Fruit fly (Drosophila melanogaster) whole organism, embryonic: Measurements from ENCODE around the gene CG7320.

Experiments
- Abd-B ChIP-seq: fragments of 200-800 bp; sonication (Bioruptor generic); optimal IDR thresholded peaks from 2 replicates; lab custom pipeline; 2018; ENCODE audit warnings: missing biosample characterization, mild to moderate bottlenecking, missing genetic modification characterization, moderate library complexity
- Antp ChIP-seq: fragments of 200-800 bp; sonication (Bioruptor generic); optimal IDR thresholded peaks from 3 replicates; lab custom pipeline; 2016; ENCODE audit warnings: missing biosample characterization, missing genetic modification characterization
- Bteb2 ChIP-seq: fragments of 200-800 bp; sonication (Bioruptor generic); optimal IDR thresholded peaks from 2 replicates; lab custom pipeline; 2016; ENCODE audit warnings: missing biosample characterization, missing genetic modification characterization
- C15 ChIP-seq: fragments of 200-800 bp; sonication (Bioruptor generic); IDR thresholded peaks from 3 replicates; pipeline ENCODE4 v1.3.6; 2022; ENCODE audit warnings: missing biosample characterization, missing genetic modification characterization
- CG10654 ChIP-seq: fragments of 200-800 bp; sonication (Bioruptor generic); optimal IDR thresholded peaks from 2 replicates; lab custom pipeline; 2016; ENCODE audit warnings: missing biosample characterization, missing genetic modification characterization
- CG10959 ChIP-seq: fragments of 200-800 bp; sonication (Bioruptor generic); IDR thresholded peaks from 2 replicates; pipeline ENCODE4 v1.3.6; 2022; ENCODE audit warnings: missing biosample characterization, missing genetic modification characterization
- CG11093 ChIP-seq: fragments of 200-800 bp; sonication (Bioruptor generic); IDR thresholded peaks from 3 replicates; pipeline ENCODE4 v1.3.6; 2022; ENCODE audit warnings: missing biosample characterization, missing genetic modification characterization
- CG11504 ChIP-seq: fragments of 200-800 bp; sonication (Bioruptor generic); optimal IDR thresholded peaks from 3 replicates; lab custom pipeline; 2019; ENCODE audit warnings: missing biosample characterization, mild to moderate bottlenecking, missing genetic modification characterization, moderate library complexity
- CG12155 ChIP-seq: fragments of 200-800 bp; sonication (Bioruptor generic); optimal IDR thresholded peaks from 3 replicates; lab custom pipeline; 2016; ENCODE audit warnings: missing biosample characterization, missing genetic modification characterization
- CG1233 ChIP-seq: fragments of 200-800 bp; sonication (Bioruptor generic); optimal IDR thresholded peaks from 4 replicates; lab custom pipeline; 2018; ENCODE audit warnings: missing biosample characterization, mild to moderate bottlenecking, missing genetic modification characterization
- CG13424 ChIP-seq: fragments of 200-800 bp; sonication (Bioruptor generic); optimal IDR thresholded peaks from 2 replicates; lab custom pipeline; 2019; ENCODE audit warnings: missing biosample characterization, mild to moderate bottlenecking, missing genetic modification characterization, moderate library complexity
- CG15073 ChIP-seq: fragments of 200-800 bp; sonication (Bioruptor generic); optimal IDR thresholded peaks from 2 replicates; lab custom pipeline; 2016; ENCODE audit warnings: missing biosample characterization, missing genetic modification characterization
- CG15696 ChIP-seq: fragments of 200-800 bp; sonication (Bioruptor generic); optimal IDR thresholded peaks from 2 replicates; lab custom pipeline; 2019; ENCODE audit warnings: missing biosample characterization, mild to moderate bottlenecking, missing genetic modification characterization, moderate library complexity
- CG17186 ChIP-seq: fragments of 200-800 bp; sonication (Bioruptor generic); optimal IDR thresholded peaks from 3 replicates; lab custom pipeline; 2017; ENCODE audit warnings: missing biosample characterization, missing genetic modification reagents, missing genetic modification characterization
- CG17328 ChIP-seq: fragments of 200-800 bp; sonication (Bioruptor generic); IDR thresholded peaks from 2 replicates; pipeline ENCODE4 v1.3.6; 2022; ENCODE audit warnings: missing biosample characterization, missing genetic modification characterization
- CG18476 ChIP-seq: fragments of 200-800 bp; sonication (Bioruptor generic); optimal IDR thresholded peaks from 2 replicates; lab custom pipeline; 2016; ENCODE audit warnings: missing biosample characterization, mild to moderate bottlenecking, missing genetic modification characterization
- CG18599 ChIP-seq: fragments of 200-800 bp; sonication (Bioruptor generic); optimal IDR thresholded peaks from 3 replicates; lab custom pipeline; 2017; ENCODE audit warnings: missing biosample characterization, missing genetic modification characterization, mild to moderate bottlenecking, moderate library complexity, missing genetic modification reagents
- CG3065 ChIP-seq: fragments of 200-800 bp; sonication (Bioruptor generic); optimal IDR thresholded peaks from 2 replicates; lab custom pipeline; 2016; ENCODE audit warnings: missing biosample characterization, missing genetic modification characterization
- CG31441 ChIP-seq: fragments of 200-800 bp; sonication (Bioruptor generic); IDR thresholded peaks from 2 replicates; pipeline ENCODE4 v1.3.6; 2022; ENCODE audit warnings: missing biosample characterization, missing genetic modification characterization
- CG3838 ChIP-seq: fragments of 200-800 bp; sonication (Bioruptor generic); optimal IDR thresholded peaks from 3 replicates; lab custom pipeline; 2016; ENCODE audit warnings: missing biosample characterization, missing genetic modification characterization
- CG6654 ChIP-seq: fragments of 200-800 bp; sonication (Bioruptor generic); optimal IDR thresholded peaks from 2 replicates; lab custom pipeline; 2017; ENCODE audit warnings: missing biosample characterization, mild to moderate bottlenecking, missing genetic modification characterization
- CG6765 ChIP-seq: fragments of 200-800 bp; sonication (Bioruptor generic); optimal IDR thresholded peaks from 3 replicates; lab custom pipeline; 2017; ENCODE audit warnings: missing biosample characterization, mild to moderate bottlenecking, missing genetic modification characterization
- CG7839 ChIP-seq: fragments of 200-800 bp; sonication (Bioruptor generic); optimal IDR thresholded peaks from 3 replicates; lab custom pipeline; 2018; ENCODE audit warnings: missing biosample characterization, mild to moderate bottlenecking, missing genetic modification characterization, moderate library complexity
- CG9797 ChIP-seq: fragments of 200-800 bp; sonication (Bioruptor generic); optimal IDR thresholded peaks from 3 replicates; lab custom pipeline; 2018; ENCODE audit warnings: missing biosample characterization, mild to moderate bottlenecking, missing genetic modification characterization
- CkIIα-i1 ChIP-seq: fragments of 200-800 bp; sonication (Bioruptor generic); IDR thresholded peaks from 2 replicates; pipeline ENCODE4 v1.3.6; 2022; ENCODE audit warnings: missing biosample characterization, missing genetic modification characterization
- D ChIP-seq, 2 experiments: fragments of 200-800 bp in 1 of 2; fragments of >200 bp in 1 of 2; sonication (Bioruptor generic) in 1 of 2; optimal IDR thresholded peaks; 2 replicates in 1 of 2; 3 replicates in 1 of 2; lab custom pipeline; 2017; ENCODE audit warnings: mild to moderate bottlenecking in 1 of 2, missing biosample characterization in 1 of 2, missing genetic modification characterization in 1 of 2, missing genetic modification reagents in 1 of 2
- D19A ChIP-seq: fragments of 200-800 bp; optimal IDR thresholded peaks from 3 replicates; lab custom pipeline; 2019; ENCODE audit warnings: missing biosample characterization, mild to moderate bottlenecking, missing genetic modification characterization, moderate library complexity
- Dip3 ChIP-seq: fragments of 200-800 bp; sonication (Bioruptor generic); optimal IDR thresholded peaks from 3 replicates; lab custom pipeline; 2016; ENCODE audit warnings: missing biosample characterization, missing genetic modification characterization
- Drgx ChIP-seq: fragments of 200-800 bp; sonication (Bioruptor generic); IDR thresholded peaks from 2 replicates; pipeline ENCODE4 v1.3.6; 2022; ENCODE audit warnings: missing biosample characterization, missing genetic modification characterization
- GATAe ChIP-seq: fragments of 200-800 bp; sonication (Bioruptor generic); conservative IDR thresholded peaks from 2 replicates; pipeline ENCODE4 v1.3.6; 2022; ENCODE audit warnings: missing biosample characterization, missing genetic modification characterization
- Hmx ChIP-seq: fragments of 200-800 bp; sonication (Bioruptor generic); optimal IDR thresholded peaks from 2 replicates; lab custom pipeline; 2016; ENCODE audit warnings: missing biosample characterization, missing genetic modification characterization
- Hr78 ChIP-seq, 2 experiments: fragments of 200-800 bp in 1 of 2; fragments of >200 bp in 1 of 2; sonication (Bioruptor generic) in 1 of 2; optimal IDR thresholded peaks; 2 replicates each; lab custom pipeline; 2017 to 2019; ENCODE audit warnings: missing biosample characterization in 2 of 2, missing genetic modification characterization in 2 of 2, mild to moderate bottlenecking in 1 of 2, moderate library complexity in 1 of 2
- Mrtf ChIP-seq: fragments of 200-800 bp; sonication (Bioruptor generic); IDR thresholded peaks from 3 replicates; pipeline ENCODE4 v1.3.6; 2022; ENCODE audit warnings: missing biosample characterization, missing genetic modification characterization
- Poxn ChIP-seq: fragments of 200-800 bp; sonication (Bioruptor generic); IDR thresholded peaks from 2 replicates; pipeline ENCODE4 v1.3.6; 2022; ENCODE audit warnings: missing biosample characterization, missing genetic modification characterization
- Sox102F ChIP-seq: fragments of 200-800 bp; sonication (Bioruptor generic); optimal IDR thresholded peaks from 2 replicates; lab custom pipeline; 2018; ENCODE audit warnings: missing biosample characterization, mild to moderate bottlenecking, missing genetic modification characterization, moderate library complexity
- Usf ChIP-seq: fragments of 200-800 bp; sonication (Bioruptor generic); optimal IDR thresholded peaks from 2 replicates; lab custom pipeline; 2017; ENCODE audit warnings: missing genotype, missing biosample characterization, missing genetic modification characterization
- al ChIP-seq: fragments of 200-800 bp; sonication (Bioruptor generic); IDR thresholded peaks from 2 replicates; pipeline ENCODE4 v1.3.6; 2022; ENCODE audit warnings: missing biosample characterization, missing genetic modification characterization
- ap ChIP-seq: fragments of 200-800 bp; sonication (Bioruptor generic); IDR thresholded peaks from 2 replicates; pipeline ENCODE4 v1.3.6; 2022; ENCODE audit warnings: missing biosample characterization, missing genetic modification characterization
- cas ChIP-seq: fragments of 200-800 bp; sonication (Bioruptor generic); IDR thresholded peaks from 2 replicates; pipeline ENCODE4 v1.3.6; 2022; ENCODE audit warnings: missing biosample characterization, missing genetic modification characterization
- emc ChIP-seq: fragments of 200-800 bp; sonication (Bioruptor generic); optimal IDR thresholded peaks from 2 replicates; lab custom pipeline; 2016; ENCODE audit warnings: missing biosample characterization, missing genetic modification characterization
- fd96Cb ChIP-seq: fragments of 200-800 bp; sonication (Bioruptor generic); optimal IDR thresholded peaks from 2 replicates; lab custom pipeline; 2018; ENCODE audit warnings: missing biosample characterization, mild to moderate bottlenecking, missing genetic modification characterization, moderate library complexity
- gcm2 ChIP-seq: fragments of 200-800 bp; sonication (Bioruptor generic); optimal IDR thresholded peaks from 2 replicates; lab custom pipeline; 2016; ENCODE audit warnings: missing biosample characterization, missing genetic modification characterization
- gfzf ChIP-seq: fragments of 200-800 bp; sonication (Bioruptor generic); optimal IDR thresholded peaks from 2 replicates; lab custom pipeline; 2016; ENCODE audit warnings: missing biosample characterization, mild to moderate bottlenecking, missing genetic modification characterization, moderate library complexity
- inv ChIP-seq: fragments of 200-800 bp; sonication (Bioruptor generic); IDR thresholded peaks from 2 replicates; pipeline ENCODE4 v1.3.6; 2022; ENCODE audit warnings: missing biosample characterization, missing genetic modification characterization; ENCODE audit not compliant: partially characterized antibody
- kah ChIP-seq: fragments of 200-800 bp; sonication (Bioruptor generic); optimal IDR thresholded peaks from 2 replicates; lab custom pipeline; 2018; ENCODE audit warnings: missing biosample characterization, mild to moderate bottlenecking, missing genetic modification characterization
- phol ChIP-seq: fragments of 200-800 bp; sonication (Bioruptor generic); optimal IDR thresholded peaks from 3 replicates; lab custom pipeline; 2018; ENCODE audit warnings: missing biosample characterization, mild to moderate bottlenecking, missing genetic modification characterization, moderate library complexity
- pnt ChIP-seq: fragments of 200-800 bp; sonication (Bioruptor generic); optimal IDR thresholded peaks from 3 replicates; lab custom pipeline; 2016; ENCODE audit warnings: missing biosample characterization, missing genetic modification characterization
- scrt ChIP-seq: fragments of 200-800 bp; sonication (Bioruptor generic); optimal IDR thresholded peaks from 2 replicates; lab custom pipeline; 2018; ENCODE audit warnings: missing biosample characterization, mild to moderate bottlenecking, missing genetic modification characterization, moderate library complexity
- ssp ChIP-seq: fragments of 200-800 bp; sonication (Bioruptor generic); IDR thresholded peaks from 2 replicates; pipeline ENCODE4 v1.3.6; 2022; ENCODE audit warnings: missing biosample characterization, missing genetic modification characterization
- tna ChIP-seq: fragments of 200-800 bp; sonication (Bioruptor generic); IDR thresholded peaks from 2 replicates; pipeline ENCODE4 v1.3.6; 2022; ENCODE audit warnings: missing biosample characterization, missing genetic modification characterization; ENCODE audit not compliant: partially characterized antibody
- ttk ChIP-seq: fragments of 200-800 bp; sonication (Bioruptor generic); IDR thresholded peaks from 2 replicates; pipeline ENCODE4 v2.1.2; 2022; ENCODE audit warnings: missing biosample characterization, missing genetic modification characterization

Gene CG7320

DNA sequence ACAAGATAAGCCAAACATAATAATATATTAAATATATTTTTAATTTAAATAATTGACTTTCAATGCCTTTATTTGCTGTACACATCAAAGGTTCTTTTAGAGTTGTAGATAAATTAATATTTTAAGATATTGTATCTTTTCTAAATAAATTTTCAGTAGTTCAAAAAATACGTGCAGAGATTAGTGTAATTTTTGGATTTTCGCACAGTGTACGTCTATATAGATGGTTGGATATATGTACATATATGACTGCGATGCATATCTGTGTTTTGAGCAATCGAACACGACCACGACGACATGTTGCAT, 26.1 kb downstream of the CG7320 start (continued):
- TF ChIP-seq CG9797 (no peak), Hr78 (GFP tag; optimal IDR thresholded peaks at IDR 0.05; lab: Kevin White, UChicago) (no peak), Sox102F (peak; percentile 68), kah (no peak), phol (tag; lab: Kevin White, UChicago) (peak; percentile 75), D19A (tag; lab: Kevin White, UChicago) (no peak), C15 (no peak), inv (no peak), pnt (GFP tag; lab: Kevin White, UChicago) (no peak), gfzf (GFP tag; lab: Kevin White, UChicago) (no peak), CG6765 (GFP tag; lab: Kevin White, UChicago) (no peak), Poxn (GFP tag; lab: Robert Waterston, UW) (no peak), ssp (GFP tag; lab: Robert Waterston, UW) (no peak), tna (GFP tag; lab: Robert Waterston, UW) (no peak), al (GFP tag; lab: Robert Waterston, UW) (no peak), CG13424 (peak; percentile 63), CG11093 (no peak), CG10959 (GFP tag; lab: Robert Waterston, UW) (no peak), scrt (GFP tag; lab: Kevin White, UChicago) (no peak), fd96Cb (peak; percentile 26), CG18476 (GFP tag; lab: Kevin White, UChicago) (no peak), CG31441 (GFP tag; lab: Robert Waterston, UW) (peak; percentile 59), GATAe (GFP tag; lab: Robert Waterston, UW) (no peak), CG6654 (no peak), Drgx (GFP tag; lab: Robert Waterston, UW) (no peak), CG17186 (GFP tag; lab: Kevin White, UChicago) (no peak), CG15696 (tag; lab: Kevin White, UChicago) (peak; percentile 6), Antp (no peak), ttk (GFP tag; lab: Robert Waterston, UW) (no peak), gcm2 (GFP tag; lab: Kevin White, UChicago) (no peak), CG3065 (GFP tag; lab: Kevin White, UChicago) (no peak), CG7839 (tag; lab: Kevin White, UChicago) (peak; percentile 46), CG10654 (GFP tag; lab: Kevin White, UChicago) (no peak), CG18599 (GFP tag; lab: Kevin White, UChicago) (no peak), Bteb2 (GFP tag; lab: Kevin White, UChicago) (no peak), ap (no peak), Mrtf (GFP tag; lab: Robert Waterston, UW) (no peak), D (optimal IDR thresholded peaks at IDR 0.05; lab: Kevin White, UChicago) (no peak), D (GFP tag; optimal IDR thresholded peaks at IDR 0.05; lab: Kevin White, UChicago) (peak; percentile 26), cas (GFP tag; lab: Robert Waterston, UW) (no peak), CG3838 (no peak), CG12155 (GFP tag; lab: Kevin White, UChicago) (no peak), CG11504 (tag; lab: Kevin White, UChicago) (peak; percentile 42), Dip3 (GFP tag; lab: Kevin White, UChicago) (no peak), Abd-B (no peak), CG17328 (GFP tag; lab: Robert Waterston, UW) (no peak), emc (no peak), Hmx (GFP tag; lab: Kevin White, UChicago) (no peak), CkIIα-i1 (GFP tag; lab: Robert Waterston, UW) (no peak), Usf (no peak), CG15073 (GFP tag; lab: Kevin White, UChicago) (no peak), CG1233 (GFP tag; lab: Kevin White, UChicago) (no peak)
